Comparison of ENCODE assay signal across 1 fruit fly cellular context in the genomic region with DNA sequence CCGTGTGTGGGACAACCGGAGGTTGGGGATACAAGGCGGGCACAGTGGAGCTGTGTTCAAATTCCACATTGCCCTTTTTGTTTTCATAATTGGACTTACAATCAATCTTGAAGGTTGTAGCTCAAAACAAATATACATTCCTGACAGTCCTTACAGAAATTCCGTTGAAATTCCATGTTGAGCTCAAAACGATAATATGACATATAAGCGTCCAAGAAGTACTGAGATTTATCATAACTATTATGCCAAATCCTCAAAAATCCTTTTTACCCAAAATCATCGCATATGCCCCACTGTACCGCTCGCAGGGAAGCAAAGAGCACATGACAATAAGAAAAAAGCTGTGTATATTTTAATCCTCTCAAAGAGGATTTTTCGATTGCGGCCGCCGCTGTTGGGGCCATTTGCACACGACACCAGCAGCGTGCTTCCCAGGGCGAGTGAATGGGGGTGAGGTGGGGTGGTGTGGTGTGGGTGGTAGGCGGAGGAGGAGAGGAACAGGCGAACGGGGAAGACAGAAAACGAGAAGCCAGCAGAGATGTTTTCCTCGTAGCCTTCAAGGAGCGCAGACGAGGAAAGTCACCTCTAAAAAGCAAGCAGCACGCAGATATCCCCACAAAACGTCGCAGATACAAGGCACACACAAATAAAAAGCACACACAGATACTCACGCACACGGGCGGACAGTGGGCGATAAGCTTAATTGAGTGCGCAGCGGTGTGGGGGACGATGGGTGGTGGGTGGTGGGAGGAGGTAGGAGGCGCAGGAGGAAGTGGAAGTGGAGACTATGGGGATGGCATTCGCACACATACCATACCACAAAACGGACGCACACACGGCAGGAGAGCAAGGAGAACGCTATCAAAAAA.
A peak's percentile ranks its signal among the peaks of the same experiment; 100 is the strongest.
TF ChIP-seq lines count a peak whose summit lies in the region.

No protein-coding gene starts in this region.

TF ChIP-seq in whole organism, embryonic, 481 proteins besides CTCF, POLR2A, EP300 and RAD21 (continued from another document):
- TF ChIP-seq Blimp-1 (GFP tag; optimal IDR thresholded peaks at IDR 0.05; lab: Kevin White, UChicago) (peak; percentile 49), Oli (tag; optimal IDR thresholded peaks at IDR 0.05; lab: Kevin White, UChicago) (peak; percentile 74), CG34422 (GFP tag; IDR thresholded peaks at IDR 0.05; lab: Robert Waterston, UW) (0 out of 3 replicates have a peak, but pooled peaks have one; percentile 41), inv (GFP tag; IDR thresholded peaks at IDR 0.05; lab: Robert Waterston, UW; ENCODE audit: partially characterized antibody) (no peak), Scr (GFP tag; IDR thresholded peaks at IDR 0.05; lab: Robert Waterston, UW; ENCODE audit: partially characterized antibody) (no peak), D19B (GFP tag; optimal IDR thresholded peaks at IDR 0.05; lab: Kevin White, UChicago) (peak; percentile 25), peb (GFP tag; IDR thresholded peaks at IDR 0.05; lab: Robert Waterston, UW) (no peak), psq (GFP tag; optimal IDR thresholded peaks at IDR 0.05; lab: Kevin White, UChicago) (no peak), knrl (GFP tag; IDR thresholded peaks at IDR 0.05; lab: Robert Waterston, UW; ENCODE audit: partially characterized antibody) (no peak), oc (tag; optimal IDR thresholded peaks at IDR 0.05; lab: Kevin White, UChicago) (peak; percentile 31), CG31441 (GFP tag; IDR thresholded peaks at IDR 0.05; lab: Robert Waterston, UW) (peak; percentile 42), luna (GFP tag; optimal IDR thresholded peaks at IDR 0.05; lab: Kevin White, UChicago) (no peak), Eip74EF (GFP tag; optimal IDR thresholded peaks at IDR 0.05; lab: Kevin White, UChicago) (peak in 1 of 2 experiments; percentile 38), CG3407 (GFP tag; optimal IDR thresholded peaks at IDR 0.05; lab: Kevin White, UChicago) (peak; percentile 5), ash1 (GFP tag; optimal IDR thresholded peaks at IDR 0.05; lab: Kevin White, UChicago) (no peak), bab2 (GFP tag; optimal IDR thresholded peaks at IDR 0.05; lab: Kevin White, UChicago) (peak; percentile 48), E2f2 (GFP tag; IDR thresholded peaks at IDR 0.05; lab: Robert Waterston, UW) (peak; percentile 43; the same call in 1 of the 2 replicates), Aef1 (GFP tag; IDR thresholded peaks at IDR 0.05; lab: Robert Waterston, UW) (peak; percentile 61), lmd (GFP tag; IDR thresholded peaks at IDR 0.05; lab: Robert Waterston, UW) (peak; percentile 71), Dfd (GFP tag; optimal IDR thresholded peaks at IDR 0.05; lab: Kevin White, UChicago) (no peak), Side (GFP tag; optimal IDR thresholded peaks at IDR 0.05; lab: Kevin White, UChicago) (peak; percentile 38)
